Worm (Caenorhabditis elegans) whole organism, L4 larva: ENCODE data around the gene rme-1.

Experiments
- R02D3.7 ChIP-seq: fragments of 150-350 bp; sonication (generic microtip); optimal IDR thresholded peaks from 3 replicates; lab custom pipeline; 2014; ENCODE audit warnings: missing biosample characterization, missing genetic modification characterization
- T20F7.1 ChIP-seq: fragments of 200-800 bp; sonication (Bioruptor generic); optimal IDR thresholded peaks from 2 replicates; lab custom pipeline; 2018; ENCODE audit warnings: mild to moderate bottlenecking, missing genetic modification characterization, missing compliant biosample characterization
- T26A8.4 ChIP-seq: fragments of 200-800 bp; sonication (Bioruptor generic); IDR thresholded peaks from 2 replicates; pipeline ENCODE4 v1.3.6; 2022; ENCODE audit warnings: missing genetic modification characterization, missing compliant biosample characterization
- Y105C5A.15 ChIP-seq: fragments of 200-800 bp; sonication (Bioruptor generic); IDR thresholded peaks from 2 replicates; pipeline ENCODE4 v1.3.6; 2022; ENCODE audit warnings: missing genetic modification characterization, missing compliant biosample characterization
- Y5F2A.4 ChIP-seq: fragments of 200-800 bp; sonication (Bioruptor generic); optimal IDR thresholded peaks from 2 replicates; lab custom pipeline; 2018; ENCODE audit warnings: mild to moderate bottlenecking, missing genetic modification characterization, missing compliant biosample characterization
- Y75B8A.6 ChIP-seq: fragments of 200-800 bp; sonication (Bioruptor generic); IDR thresholded peaks from 2 replicates; pipeline ENCODE4 v1.3.6; 2022; ENCODE audit warnings: missing genetic modification reagents, missing genetic modification characterization, missing compliant biosample characterization
- ZK337.2 ChIP-seq: fragments of 200-800 bp; sonication (Bioruptor generic); IDR thresholded peaks from 2 replicates; pipeline ENCODE4 v1.3.6; 2022; ENCODE audit warnings: missing genetic modification reagents, missing genetic modification characterization, missing compliant biosample characterization
- ZK546.5 ChIP-seq, 2 experiments: sonication (generic microtip); optimal IDR thresholded peaks; 2 replicates each; lab custom pipeline; 2017; ENCODE audit warnings: missing biosample characterization in 2 of 2, missing genetic modification characterization in 2 of 2
- aha-1 ChIP-seq: fragments of 150-350 bp; peaks from one replicate; lab custom pipeline; 2014; ENCODE audit warnings: missing biosample characterization, missing genetic modification characterization
- ceh-44 ChIP-seq: fragments of 200-800 bp; sonication (Bioruptor generic); IDR thresholded peaks from 2 replicates; pipeline ENCODE4 v1.3.6; 2022; ENCODE audit warnings: missing genetic modification reagents, missing genetic modification characterization, missing compliant biosample characterization
- ceh-82 ChIP-seq: sonication (generic microtip); optimal IDR thresholded peaks from 2 replicates; lab custom pipeline; 2017; ENCODE audit warnings: missing biosample characterization, missing genetic modification characterization
- cey-2 ChIP-seq: sonication (generic microtip); optimal IDR thresholded peaks from 3 replicates; lab custom pipeline; 2017; ENCODE audit warnings: missing genetic modification characterization, mild to moderate bottlenecking, missing compliant biosample characterization, antibody characterized with exemption, borderline replicate concordance; ENCODE audit not compliant: insufficient read depth
- ctbp-1 ChIP-seq: fragments of 200-800 bp; sonication (Bioruptor generic); IDR thresholded peaks from 2 replicates; pipeline ENCODE4 v1.3.6; 2022; ENCODE audit warnings: missing genetic modification reagents, missing genetic modification characterization, missing compliant biosample characterization
- daf-12 ChIP-seq: fragments of 150-350 bp; optimal IDR thresholded peaks from 2 replicates; lab custom pipeline; 2014; ENCODE audit warnings: missing biosample characterization, missing genetic modification reagents, missing genetic modification characterization
- daf-16 ChIP-seq, 3 experiments: sonication (generic microtip); optimal IDR thresholded peaks; 2 replicates each; lab custom pipeline; 2016 to 2017; ENCODE audit warnings: missing genetic modification characterization in 3 of 3, missing genetic modification reagents in 3 of 3, mild to moderate bottlenecking in 2 of 3, missing compliant biosample characterization in 2 of 3, missing biosample characterization in 1 of 3, moderate library complexity in 1 of 3
- dmd-6 ChIP-seq: fragments of 200-800 bp; sonication (Bioruptor generic); IDR thresholded peaks from 2 replicates; pipeline ENCODE4 v1.3.6; 2022; ENCODE audit warnings: missing genetic modification reagents, missing genetic modification characterization, missing compliant biosample characterization
- dmd-8 ChIP-seq: fragments of 200-800 bp; sonication (Bioruptor generic); IDR thresholded peaks from 2 replicates; pipeline ENCODE4 v1.3.6; 2022; ENCODE audit warnings: missing genetic modification characterization, missing compliant biosample characterization
- dmd-9 ChIP-seq: fragments of 200-800 bp; sonication (Bioruptor generic); IDR thresholded peaks from 2 replicates; pipeline ENCODE4 v1.3.6; 2022; ENCODE audit warnings: missing genetic modification reagents, missing genetic modification characterization, missing compliant biosample characterization
- dpl-1 ChIP-seq: fragments of 150-350 bp; optimal IDR thresholded peaks from 2 replicates; lab custom pipeline; 2014; ENCODE audit warnings: missing biosample characterization, missing genetic modification reagents, missing genetic modification characterization
- hlh-11 ChIP-seq: fragments of 200-800 bp; sonication (Bioruptor generic); optimal IDR thresholded peaks from 2 replicates; lab custom pipeline; 2018; ENCODE audit warnings: mild to moderate bottlenecking, missing genetic modification characterization, missing compliant biosample characterization
- hlh-30 ChIP-seq: sonication (generic microtip); optimal IDR thresholded peaks from 2 replicates; lab custom pipeline; 2017; ENCODE audit warnings: antibody characterized with exemption, mild to moderate bottlenecking, missing genetic modification characterization, missing compliant biosample characterization; ENCODE audit not compliant: insufficient read depth
- hmg-1.1 ChIP-seq: fragments of 200-800 bp; sonication (Bioruptor generic); IDR thresholded peaks from 2 replicates; pipeline ENCODE4 v1.3.6; 2022; ENCODE audit warnings: missing genetic modification reagents, missing genetic modification characterization, missing compliant biosample characterization
- lim-7 ChIP-seq: fragments of 200-800 bp; sonication (Bioruptor generic); IDR thresholded peaks from 2 replicates; pipeline ENCODE4 v1.3.6; 2022; ENCODE audit warnings: missing genetic modification characterization, missing compliant biosample characterization
- lin-29 ChIP-seq: fragments of 200-800 bp; sonication (Bioruptor generic); IDR thresholded peaks from 2 replicates; pipeline ENCODE4 v1.3.6; 2022; ENCODE audit warnings: missing genetic modification reagents, missing genetic modification characterization, missing compliant biosample characterization
- lin-38 ChIP-seq: fragments of 200-800 bp; sonication (Bioruptor generic); IDR thresholded peaks from 2 replicates; pipeline ENCODE4 v1.3.6; 2022; ENCODE audit warnings: missing genetic modification reagents, missing genetic modification characterization, missing compliant biosample characterization
- lin-39 ChIP-seq: fragments of 150-350 bp; optimal IDR thresholded peaks from 2 replicates; lab custom pipeline; 2014; ENCODE audit warnings: missing biosample characterization, missing genetic modification reagents, missing genetic modification characterization
- madf-5 ChIP-seq, 2 experiments: fragments of 200-800 bp; sonication (Bioruptor generic); IDR thresholded peaks; 2 replicates each; pipeline ENCODE4 v1.3.6; 2022; ENCODE audit warnings: missing compliant biosample characterization in 2 of 2, missing genetic modification characterization in 2 of 2
- mdl-1 ChIP-seq, 2 experiments: fragments of 150-350 bp in 1 of 2; sonication (generic microtip) in 1 of 2; optimal IDR thresholded peaks; 2 replicates each; lab custom pipeline; 2014 to 2017; ENCODE audit warnings: missing biosample characterization in 2 of 2, missing genetic modification characterization in 2 of 2
- mes-2 ChIP-seq: sonication (generic microtip); optimal IDR thresholded peaks from 2 replicates; lab custom pipeline; 2016; ENCODE audit warnings: missing genotype, mild to moderate bottlenecking, missing genetic modification characterization, missing compliant biosample characterization; ENCODE audit not compliant: poor library complexity, severe bottlenecking
- mxl-2 ChIP-seq: fragments of 200-800 bp; sonication (Bioruptor generic); conservative IDR thresholded peaks from 2 replicates; pipeline ENCODE4 v1.3.6; 2022; ENCODE audit warnings: missing genetic modification reagents, missing genetic modification characterization, missing compliant biosample characterization
- mxl-3 ChIP-seq: fragments of 200-800 bp; sonication (Bioruptor generic); optimal IDR thresholded peaks from 2 replicates; lab custom pipeline; 2018; ENCODE audit warnings: mild to moderate bottlenecking, missing genetic modification characterization, missing compliant biosample characterization
- nhr-10 ChIP-seq: fragments of 150-350 bp; optimal IDR thresholded peaks from 2 replicates; lab custom pipeline; 2014; ENCODE audit warnings: missing biosample characterization, missing genetic modification characterization
- nhr-11 ChIP-seq: fragments of 150-350 bp; optimal IDR thresholded peaks from 2 replicates; lab custom pipeline; 2014; ENCODE audit warnings: missing biosample characterization, missing genetic modification characterization
- nhr-111 ChIP-seq: fragments of 200-800 bp; sonication (Bioruptor generic); optimal IDR thresholded peaks from 2 replicates; lab custom pipeline; 2018; ENCODE audit warnings: mild to moderate bottlenecking, missing genetic modification characterization, missing compliant biosample characterization
- nhr-28 ChIP-seq: fragments of 150-350 bp; optimal IDR thresholded peaks from 2 replicates; lab custom pipeline; 2014; ENCODE audit warnings: missing biosample characterization, missing genetic modification characterization
- nhr-48 ChIP-seq: sonication (generic microtip); optimal IDR thresholded peaks from 2 replicates; lab custom pipeline; 2016; ENCODE audit warnings: mild to moderate bottlenecking, missing genetic modification characterization, missing compliant biosample characterization
- nhr-76 ChIP-seq: fragments of 150-350 bp; optimal IDR thresholded peaks from 2 replicates; lab custom pipeline; 2014; ENCODE audit warnings: missing biosample characterization, missing genetic modification characterization
- nhr-77 ChIP-seq: fragments of 150-350 bp; optimal IDR thresholded peaks from 2 replicates; lab custom pipeline; 2014; ENCODE audit warnings: missing biosample characterization, missing genetic modification characterization
- pha-4 ChIP-seq, 2 experiments: fragments of 150-350 bp in 1 of 2; fragments of 200-800 bp in 1 of 2; sonication (Bioruptor generic) in 1 of 2; IDR thresholded peaks in 1 of 2; optimal IDR thresholded peaks in 1 of 2; 2 replicates each; pipeline versions ENCODE4 v1.3.6 to Lab custom; 2014 to 2022; ENCODE audit warnings: missing genetic modification characterization in 2 of 2, missing genetic modification reagents in 2 of 2, missing biosample characterization in 1 of 2, missing compliant biosample characterization in 1 of 2
- php-3 ChIP-seq: fragments of 200-800 bp; sonication (Bioruptor generic); IDR thresholded peaks from 2 replicates; pipeline ENCODE4 v1.3.6; 2022; ENCODE audit warnings: missing genetic modification reagents, missing genetic modification characterization, missing compliant biosample characterization
- pqm-1 ChIP-seq: sonication (generic microtip); optimal IDR thresholded peaks from 2 replicates; lab custom pipeline; 2017; ENCODE audit warnings: missing biosample characterization, missing genetic modification characterization
- sdz-12 ChIP-seq: fragments of 200-800 bp; sonication (Bioruptor generic); optimal IDR thresholded peaks from 2 replicates; lab custom pipeline; 2018; ENCODE audit warnings: mild to moderate bottlenecking, missing genetic modification characterization, missing compliant biosample characterization
- set-16 ChIP-seq: fragments of 200-800 bp; sonication (Bioruptor generic); IDR thresholded peaks from 2 replicates; pipeline ENCODE4 v1.3.6; 2022; ENCODE audit warnings: missing genetic modification reagents, missing genetic modification characterization, missing compliant biosample characterization
- skn-1 ChIP-seq: fragments of 150-350 bp; optimal IDR thresholded peaks from 2 replicates; lab custom pipeline; 2014; ENCODE audit warnings: missing biosample characterization, missing genetic modification characterization
- tag-97 ChIP-seq: fragments of 200-800 bp; sonication (Bioruptor generic); IDR thresholded peaks from 2 replicates; pipeline ENCODE4 v1.3.6; 2022; ENCODE audit warnings: missing genetic modification characterization, missing compliant biosample characterization
- zfp-2 ChIP-seq: sonication (generic microtip); optimal IDR thresholded peaks from 2 replicates; lab custom pipeline; 2016; ENCODE audit warnings: mild to moderate bottlenecking, missing genetic modification characterization, missing compliant biosample characterization
- ztf-11 ChIP-seq: fragments of 150-350 bp; optimal IDR thresholded peaks from 2 replicates; lab custom pipeline; 2014; ENCODE audit warnings: missing biosample characterization, missing genetic modification characterization

Gene rme-1

ce11 chrV:6246454-6246981 lies 37.8 kb downstream of the rme-1 start, which contains the start of gene dmd-7 (continued):
- TF ChIP-seq hmg-1.1 (GFP tag; lab: Robert Waterston, UW) (peak; percentile 84), ZK546.5 (tag; optimal IDR thresholded peaks at IDR 0.05; lab: Kevin White, UChicago) (no peak), aha-1 (tag; lab: Kevin White, UChicago) (peak; percentile 99), R02D3.7 (tag; lab: Kevin White, UChicago) (no peak), nhr-48 (tag; lab: Kevin White, UChicago) (peak; percentile 100), dmd-9 (GFP tag; lab: Robert Waterston, UW) (no peak), ztf-11 (tag; lab: Kevin White, UChicago) (no peak), cey-2 (tag; lab: Kevin White, UChicago) (peak; percentile 58), pqm-1 (tag; lab: Kevin White, UChicago) (peak; percentile 1), lim-7 (GFP tag; lab: Robert Waterston, UW) (no peak), mxl-3 (GFP tag; lab: Kevin White, UChicago) (peak; percentile 86), nhr-10 (peak; percentile 90), tag-97 (no peak), ctbp-1 (GFP tag; lab: Robert Waterston, UW) (0 out of 2 replicates have a peak, but pooled peaks have one; percentile 60), T26A8.4 (GFP tag; lab: Robert Waterston, UW) (peak; percentile 67; the same call in 1 of the 2 replicates), dpl-1 (GFP tag; lab: Kevin White, UChicago) (peak; percentile 25), zfp-2 (tag; lab: Kevin White, UChicago) (no peak), skn-1 (tag; lab: Kevin White, UChicago) (no peak), sdz-12 (no peak), Y105C5A.15 (GFP tag; lab: Robert Waterston, UW) (no peak), madf-5 (GFP tag; IDR thresholded peaks at IDR 0.05; lab: Robert Waterston, UW) (no peak)

ce11 chrV:6247397-6247796 lies 38.7 kb downstream of the rme-1 start:
- no peak for TF ChIP-seq T20F7.1 (GFP tag; lab: Kevin White, UChicago)
- no peak for TF ChIP-seq pqm-1 (tag; lab: Kevin White, UChicago)
- no peak for TF ChIP-seq nhr-111 (GFP tag; lab: Kevin White, UChicago)
- peak; percentile 63; the same call in 1 of the 2 replicates for TF ChIP-seq php-3 (GFP tag; lab: Robert Waterston, UW)
- TF ChIP-seq lin-29 (GFP tag; lab: Robert Waterston, UW): no peak
- TF ChIP-seq nhr-48 (tag; lab: Kevin White, UChicago): peak; percentile 99
- peak; percentile 78 for TF ChIP-seq mxl-3 (GFP tag; lab: Kevin White, UChicago)
- no peak for TF ChIP-seq Y5F2A.4 (GFP tag; lab: Kevin White, UChicago)
- TF ChIP-seq dmd-9 (GFP tag; lab: Robert Waterston, UW): no peak
- TF ChIP-seq lin-38: no peak
- no peak for TF ChIP-seq nhr-77 (tag; lab: Kevin White, UChicago)
- TF ChIP-seq hlh-30: peak; percentile 67
- TF ChIP-seq ceh-82 (tag; lab: Kevin White, UChicago): no peak
- TF ChIP-seq mdl-1 (tag; optimal IDR thresholded peaks at IDR 0.05; lab: Kevin White, UChicago): peak; percentile 31 to 86
- TF ChIP-seq lin-39 (tag; lab: Kevin White, UChicago): no peak
- TF ChIP-seq hlh-11 (tag; lab: Kevin White, UChicago): peak; percentile 88
- TF ChIP-seq set-16: no peak
- TF ChIP-seq ceh-44: no peak
- no peak for TF ChIP-seq nhr-76 (tag; lab: Kevin White, UChicago)
- peak; percentile 29 for TF ChIP-seq nhr-10
- TF ChIP-seq Y75B8A.6: no peak
- TF ChIP-seq pha-4 (GFP tag; IDR thresholded peaks at IDR 0.05; lab: Robert Waterston, UW): no peak
- no peak for TF ChIP-seq pha-4 (tag; optimal IDR thresholded peaks at IDR 0.05; lab: Kevin White, UChicago)
- TF ChIP-seq nhr-28 (tag; lab: Kevin White, UChicago): peak; percentile 86
- no peak for TF ChIP-seq T26A8.4 (GFP tag; lab: Robert Waterston, UW)
- no peak for TF ChIP-seq ctbp-1 (GFP tag; lab: Robert Waterston, UW)
- TF ChIP-seq daf-12: no peak
- no peak for TF ChIP-seq Y105C5A.15 (GFP tag; lab: Robert Waterston, UW)
- peak; percentile 39 for TF ChIP-seq mes-2
- TF ChIP-seq mxl-2 (GFP tag; lab: Robert Waterston, UW): no peak
- TF ChIP-seq daf-16 (GFP tag; optimal IDR thresholded peaks at IDR 0.05; lab: Kevin White, UChicago): no peak
- TF ChIP-seq daf-16 (tag; optimal IDR thresholded peaks at IDR 0.05; lab: Kevin White, UChicago): peak; percentile 7
- TF ChIP-seq ZK337.2 (GFP tag; lab: Robert Waterston, UW): no peak
- TF ChIP-seq dmd-6 (GFP tag; lab: Robert Waterston, UW): peak; percentile 97
- no peak for TF ChIP-seq lim-7 (GFP tag; lab: Robert Waterston, UW)
- TF ChIP-seq dmd-8 (GFP tag; lab: Robert Waterston, UW): no peak
- no peak for TF ChIP-seq nhr-11 (tag; lab: Kevin White, UChicago)
- no peak for TF ChIP-seq hmg-1.1 (GFP tag; lab: Robert Waterston, UW)
